Worm (Caenorhabditis elegans) whole organism, L3 larva: ENCODE results near the gene lgc-46.

Source experiments
- R02D3.7 ChIP-seq: fragments of 150-350 bp; optimal IDR thresholded peaks from 2 replicates; lab custom pipeline; 2014; ENCODE audit warnings: missing biosample characterization, missing genetic modification characterization
- ZK546.5 ChIP-seq: sonication (generic microtip); optimal IDR thresholded peaks from 2 replicates; lab custom pipeline; 2017; ENCODE audit warnings: missing biosample characterization, missing genetic modification characterization
- aly-2 ChIP-seq: fragments of 150-350 bp; optimal IDR thresholded peaks from 2 replicates; lab custom pipeline; 2014; ENCODE audit warnings: missing biosample characterization, missing genetic modification characterization
- ama-1 ChIP-seq: fragments of 150-350 bp; optimal IDR thresholded peaks from 2 replicates; lab custom pipeline; 2018
- ceh-16 ChIP-seq: sonication (generic microtip); optimal IDR thresholded peaks from 2 replicates; lab custom pipeline; 2017; ENCODE audit warnings: missing biosample characterization, missing genetic modification characterization
- ceh-28 ChIP-seq: fragments of 150-350 bp; optimal IDR thresholded peaks from 2 replicates; lab custom pipeline; 2014; ENCODE audit warnings: missing biosample characterization, missing genetic modification reagents, missing genetic modification characterization
- ceh-82 ChIP-seq: fragments of 150-350 bp; optimal IDR thresholded peaks from 2 replicates; lab custom pipeline; 2014; ENCODE audit warnings: missing biosample characterization, missing genetic modification characterization
- daf-12 ChIP-seq: fragments of 150-350 bp; optimal IDR thresholded peaks from 2 replicates; lab custom pipeline; 2014; ENCODE audit warnings: missing biosample characterization, missing genetic modification reagents, missing genetic modification characterization
- egl-27 ChIP-seq: sonication (generic microtip); optimal IDR thresholded peaks from 4 replicates; lab custom pipeline; 2017; ENCODE audit warnings: missing biosample characterization, missing genetic modification reagents, missing genetic modification characterization
- egl-5 ChIP-seq: fragments of 150-350 bp; optimal IDR thresholded peaks from 2 replicates; lab custom pipeline; 2017; ENCODE audit warnings: missing biosample characterization, missing genetic modification reagents, missing genetic modification characterization, inconsistent platforms
- elt-1 ChIP-seq: fragments of 150-350 bp; optimal IDR thresholded peaks from 2 replicates; lab custom pipeline; 2014; ENCODE audit warnings: missing biosample characterization, missing genetic modification characterization
- elt-2 ChIP-seq: sonication (generic microtip); optimal IDR thresholded peaks from 2 replicates; lab custom pipeline; 2016; ENCODE audit warnings: missing genetic modification reagents, mild to moderate bottlenecking, missing genetic modification characterization, missing compliant biosample characterization
- elt-3 ChIP-seq, 3 experiments: fragments of 150-350 bp in 1 of 3; sonication (generic microtip) in 2 of 3; optimal IDR thresholded peaks; 2 replicates in 2 of 3; 4 replicates in 1 of 3; lab custom pipeline; 2014 to 2017; ENCODE audit warnings: missing biosample characterization in 3 of 3, missing genetic modification characterization in 3 of 3
- eor-1 ChIP-seq, 2 experiments: fragments of 150-350 bp; optimal IDR thresholded peaks; 2 replicates each; lab custom pipeline; 2014 to 2018; ENCODE audit warnings: missing biosample characterization in 2 of 2, missing genetic modification characterization in 2 of 2
- fkh-10 ChIP-seq: sonication (generic microtip); optimal IDR thresholded peaks from 2 replicates; lab custom pipeline; 2017; ENCODE audit warnings: missing biosample characterization, missing genetic modification reagents, missing genetic modification characterization
- fkh-2 ChIP-seq: fragments of 150-350 bp; optimal IDR thresholded peaks from 2 replicates; lab custom pipeline; 2014; ENCODE audit warnings: missing biosample characterization, missing genetic modification reagents, missing genetic modification characterization
- fos-1 ChIP-seq: fragments of 150-350 bp; optimal IDR thresholded peaks from 2 replicates; lab custom pipeline; 2014; ENCODE audit warnings: missing biosample characterization, missing genetic modification characterization
- hmg-11 ChIP-seq: sonication (generic microtip); optimal IDR thresholded peaks from 2 replicates; lab custom pipeline; 2016; ENCODE audit warnings: missing genetic modification characterization, missing compliant biosample characterization
- jun-1 ChIP-seq: fragments of 150-350 bp; optimal IDR thresholded peaks from 2 replicates; lab custom pipeline; 2014; ENCODE audit warnings: missing biosample characterization, missing genetic modification reagents, missing genetic modification characterization
- lin-15B ChIP-seq: fragments of 150-350 bp; optimal IDR thresholded peaks from 2 replicates; lab custom pipeline; 2014; ENCODE audit warnings: missing biosample characterization, missing genetic modification characterization
- lin-39 ChIP-seq: fragments of 150-350 bp; optimal IDR thresholded peaks from 2 replicates; lab custom pipeline; 2018; ENCODE audit warnings: missing biosample characterization, missing genetic modification reagents, missing genetic modification characterization
- lsy-12 ChIP-seq: sonication (generic microtip); optimal IDR thresholded peaks from 2 replicates; lab custom pipeline; 2016; ENCODE audit warnings: mild to moderate bottlenecking, missing genetic modification characterization, missing compliant biosample characterization
- nfya-1 ChIP-seq: sonication (generic microtip); optimal IDR thresholded peaks from 2 replicates; lab custom pipeline; 2017; ENCODE audit warnings: missing genetic modification characterization, mild to moderate bottlenecking, missing compliant biosample characterization, antibody characterized with exemption, moderate library complexity; ENCODE audit not compliant: insufficient read depth
- nhr-11 ChIP-seq: fragments of 150-350 bp; optimal IDR thresholded peaks from 2 replicates; lab custom pipeline; 2014; ENCODE audit warnings: missing biosample characterization, missing genetic modification characterization
- nhr-23 ChIP-seq: fragments of 150-350 bp; optimal IDR thresholded peaks from 2 replicates; lab custom pipeline; 2014; ENCODE audit warnings: missing biosample characterization, missing genetic modification reagents, missing genetic modification characterization
- nhr-237 ChIP-seq: fragments of 150-350 bp; optimal IDR thresholded peaks from 2 replicates; lab custom pipeline; 2014; ENCODE audit warnings: missing biosample characterization, missing genetic modification characterization
- nhr-25 ChIP-seq: sonication (generic microtip); optimal IDR thresholded peaks from 2 replicates; lab custom pipeline; 2017; ENCODE audit warnings: missing biosample characterization, missing genetic modification characterization
- nhr-28 ChIP-seq: fragments of 150-350 bp; optimal IDR thresholded peaks from 2 replicates; lab custom pipeline; 2014; ENCODE audit warnings: missing biosample characterization, missing genetic modification characterization
- nhr-43 ChIP-seq: sonication (generic microtip); optimal IDR thresholded peaks from 2 replicates; lab custom pipeline; 2016; ENCODE audit warnings: mild to moderate bottlenecking, missing genetic modification characterization, missing compliant biosample characterization; ENCODE audit not compliant: poor library complexity, severe bottlenecking
- nhr-76 ChIP-seq: fragments of 150-350 bp; sonication (generic microtip); optimal IDR thresholded peaks from 5 replicates; lab custom pipeline; 2014; ENCODE audit warnings: missing biosample characterization, missing genetic modification characterization
- nhr-77 ChIP-seq: fragments of 150-350 bp; optimal IDR thresholded peaks from 2 replicates; lab custom pipeline; 2014; ENCODE audit warnings: missing biosample characterization, missing genetic modification characterization
- pha-4 ChIP-seq: fragments of 150-350 bp; optimal IDR thresholded peaks from 2 replicates; lab custom pipeline; 2014; ENCODE audit warnings: missing biosample characterization, missing genetic modification reagents, missing genetic modification characterization
- pqm-1 ChIP-seq: fragments of 150-350 bp; optimal IDR thresholded peaks from 2 replicates; lab custom pipeline; 2017; ENCODE audit warnings: missing biosample characterization, missing genetic modification characterization, inconsistent platforms
- sea-2 ChIP-seq: fragments of 150-350 bp; sonication (generic microtip); optimal IDR thresholded peaks from 4 replicates; lab custom pipeline; 2014; ENCODE audit warnings: missing biosample characterization, missing genetic modification reagents, missing genetic modification characterization
- skn-1 ChIP-seq: fragments of 150-350 bp; optimal IDR thresholded peaks from 2 replicates; lab custom pipeline; 2014; ENCODE audit warnings: missing biosample characterization, missing genetic modification characterization
- snpc-4 ChIP-seq: fragments of 150-350 bp; optimal IDR thresholded peaks from 2 replicates; lab custom pipeline; 2014; ENCODE audit warnings: missing biosample characterization, missing genetic modification characterization
- tbx-2 ChIP-seq: sonication (generic microtip); optimal IDR thresholded peaks from 2 replicates; lab custom pipeline; 2016; ENCODE audit warnings: mild to moderate bottlenecking, missing genetic modification characterization, missing compliant biosample characterization
- unc-39 ChIP-seq: sonication (generic microtip); optimal IDR thresholded peaks from 4 replicates; lab custom pipeline; 2017; ENCODE audit warnings: missing biosample characterization, missing genetic modification characterization
- zag-1 ChIP-seq: fragments of 150-350 bp; optimal IDR thresholded peaks from 2 replicates; lab custom pipeline; 2014; ENCODE audit warnings: missing biosample characterization, missing genetic modification characterization
- ztf-11 ChIP-seq: fragments of 150-350 bp; optimal IDR thresholded peaks from 2 replicates; lab custom pipeline; 2014; ENCODE audit warnings: missing biosample characterization, missing genetic modification characterization
- ztf-4 ChIP-seq: fragments of 150-350 bp; optimal IDR thresholded peaks from 2 replicates; lab custom pipeline; 2014; ENCODE audit warnings: missing biosample characterization, missing genetic modification characterization

lgc-46 gene

DNA sequence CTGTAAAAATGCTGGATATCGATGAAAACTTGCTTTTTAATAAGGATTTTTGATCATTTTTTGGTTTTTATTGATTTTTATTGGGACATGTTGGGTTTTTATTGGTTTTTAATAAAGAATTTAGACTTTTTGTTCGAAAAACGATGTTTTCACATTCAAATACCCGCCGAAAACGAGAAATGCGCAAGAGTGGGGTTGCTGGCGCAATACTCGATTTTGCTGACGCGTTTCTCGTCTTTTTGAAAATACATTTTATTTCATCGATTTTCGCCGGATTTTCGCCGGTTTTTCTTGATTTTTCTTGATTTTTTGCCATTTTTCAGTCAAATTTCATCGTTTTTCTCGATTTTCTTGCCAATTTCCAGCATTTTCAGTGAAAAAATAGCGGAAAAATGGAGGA, 7.0 kb upstream of the lgc-46 start, which contains the start of gene smr-1:
Gene smr-1, plus strand, starts transcription at position 375 of the 400 bp plus-strand sequence.
- TF ChIP-seq egl-27: peak; percentile 59
- no peak for TF ChIP-seq nhr-237 (tag; lab: Kevin White, UChicago)
- TF ChIP-seq lin-39 (tag; lab: Kevin White, UChicago): peak; percentile 22
- no peak for TF ChIP-seq fkh-10
- no peak for TF ChIP-seq elt-3 (tag; optimal IDR thresholded peaks at IDR 0.05; lab: Kevin White, UChicago)
- peak; percentile 57 for TF ChIP-seq aly-2 (tag; lab: Kevin White, UChicago)
- peak; percentile 25 for TF ChIP-seq nhr-11
- TF ChIP-seq nhr-25 (tag; lab: Kevin White, UChicago): peak; percentile 63
- TF ChIP-seq unc-39 (tag; lab: Kevin White, UChicago): no peak
- TF ChIP-seq nhr-23: peak; percentile 75
- peak; percentile 4 for TF ChIP-seq ceh-16 (tag; lab: Kevin White, UChicago)
- peak; percentile 78 for TF ChIP-seq tbx-2 (tag; lab: Kevin White, UChicago)
- TF ChIP-seq elt-1 (tag; lab: Kevin White, UChicago): peak; percentile 8
- peak; percentile 84 for TF ChIP-seq nfya-1 (tag; lab: Kevin White, UChicago)
- peak; percentile 67 for TF ChIP-seq ceh-82 (tag; lab: Kevin White, UChicago)
- TF ChIP-seq snpc-4 (tag; lab: Kevin White, UChicago): peak; percentile 60
- TF ChIP-seq pha-4: peak; percentile 91
- TF ChIP-seq elt-2 (tag; lab: Kevin White, UChicago): peak; percentile 49
- TF ChIP-seq nhr-77 (tag; lab: Kevin White, UChicago): no peak
- TF ChIP-seq ztf-11 (tag; lab: Kevin White, UChicago): no peak
- peak; percentile 26 for TF ChIP-seq ama-1
- no peak for TF ChIP-seq sea-2 (GFP tag; lab: Kevin White, UChicago)
- peak; percentile 57 for TF ChIP-seq hmg-11
- TF ChIP-seq ceh-28: peak; percentile 76
- TF ChIP-seq R02D3.7: peak; percentile 67
- no peak for TF ChIP-seq nhr-43 (tag; lab: Kevin White, UChicago)
- no peak for TF ChIP-seq eor-1 (tag; optimal IDR thresholded peaks at IDR 0.05; lab: Kevin White, UChicago)
- peak; percentile 77 for TF ChIP-seq lsy-12 (tag; lab: Kevin White, UChicago)
- peak; percentile 84 for TF ChIP-seq jun-1 (tag; lab: Kevin White, UChicago)
- TF ChIP-seq lin-15B: peak; percentile 86
- TF ChIP-seq egl-5 (tag; lab: Kevin White, UChicago): peak; percentile 28
- TF ChIP-seq skn-1 (tag; lab: Kevin White, UChicago): peak; percentile 41

DNA sequence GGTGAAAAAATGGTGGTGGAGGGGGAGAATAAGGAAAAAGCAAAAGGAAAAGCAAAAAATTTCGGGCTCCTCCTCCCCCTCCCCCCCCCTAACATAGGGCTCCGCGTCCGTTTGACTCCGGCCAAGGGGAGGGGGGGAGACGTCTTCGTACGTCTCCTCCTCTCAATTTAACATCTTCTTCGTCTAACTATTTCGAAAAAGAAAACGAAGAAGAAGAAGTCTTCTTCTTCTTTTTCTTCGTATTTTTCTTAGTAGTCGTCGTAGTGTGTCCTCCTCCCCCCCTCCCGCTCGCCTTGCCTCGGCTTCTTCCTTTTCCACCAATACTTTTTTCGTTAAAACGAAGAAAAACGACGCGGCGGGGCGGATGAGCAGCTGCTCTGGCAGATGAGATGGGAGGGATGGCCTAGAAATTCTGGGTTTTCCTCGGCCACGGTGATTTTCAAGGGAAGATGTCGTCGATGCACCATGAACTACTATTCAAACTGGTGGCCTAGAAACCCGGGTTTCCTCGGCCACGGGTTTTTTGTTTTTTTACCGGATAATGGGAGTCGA, 1.1 kb upstream of the lgc-46 start:
- TF ChIP-seq ceh-28 (no peak), elt-2 (tag; lab: Kevin White, UChicago) (no peak), ztf-11 (tag; lab: Kevin White, UChicago) (no peak), pqm-1 (tag; lab: Kevin White, UChicago) (no peak), ceh-16 (tag; lab: Kevin White, UChicago) (no peak), eor-1 (tag; optimal IDR thresholded peaks at IDR 0.05; lab: Kevin White, UChicago) (no peak), nhr-76 (tag; lab: Kevin White, UChicago) (no peak), nhr-23 (no peak), ZK546.5 (tag; lab: Kevin White, UChicago) (no peak), fkh-10 (no peak), nhr-43 (tag; lab: Kevin White, UChicago) (no peak), daf-12 (no peak), nhr-237 (tag; lab: Kevin White, UChicago) (no peak), hmg-11 (peak; percentile 36), egl-27 (no peak), snpc-4 (tag; lab: Kevin White, UChicago) (no peak), nfya-1 (tag; lab: Kevin White, UChicago) (peak; percentile 38), fkh-2 (tag; lab: Kevin White, UChicago) (no peak), jun-1 (tag; lab: Kevin White, UChicago) (no peak), nhr-28 (tag; lab: Kevin White, UChicago) (no peak), lin-39 (tag; lab: Kevin White, UChicago) (peak; percentile 35)
- TF ChIP-seq, all 47 proteins: peak for 3

DNA sequence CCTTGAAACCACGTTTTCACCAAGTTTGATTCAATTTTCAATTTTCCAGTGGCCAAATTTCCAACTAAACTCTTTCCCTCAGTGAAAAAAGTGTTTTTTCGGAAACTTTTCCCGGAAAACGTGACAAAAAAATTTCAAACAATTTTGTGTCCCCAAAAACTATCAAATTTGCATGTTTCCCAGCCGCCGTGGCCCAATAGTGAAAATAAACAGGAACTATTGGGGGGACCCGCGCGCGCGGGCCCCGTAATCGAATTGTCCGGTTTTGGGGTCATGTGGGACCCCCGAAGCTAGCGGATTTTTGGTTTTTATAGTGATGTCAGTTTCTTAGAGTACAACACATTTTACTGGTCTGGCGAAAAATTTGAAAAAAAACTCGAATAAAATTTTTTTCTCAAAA, 4.3 kb downstream of the lgc-46 start:
- no peak for TF ChIP-seq pha-4
- no peak for TF ChIP-seq nhr-77 (tag; lab: Kevin White, UChicago)
- TF ChIP-seq ztf-4 (tag; lab: Kevin White, UChicago): no peak
- no peak for TF ChIP-seq nhr-23
- no peak for TF ChIP-seq ztf-11 (tag; lab: Kevin White, UChicago)
- no peak for TF ChIP-seq ceh-28
- no peak for TF ChIP-seq jun-1 (tag; lab: Kevin White, UChicago)
- TF ChIP-seq lin-39 (tag; lab: Kevin White, UChicago): no peak
- TF ChIP-seq nhr-43 (tag; lab: Kevin White, UChicago): no peak
- TF ChIP-seq ceh-82 (tag; lab: Kevin White, UChicago): no peak
- no peak for TF ChIP-seq nhr-76 (tag; lab: Kevin White, UChicago)
- no peak for TF ChIP-seq ZK546.5 (tag; lab: Kevin White, UChicago)
- TF ChIP-seq zag-1 (tag; lab: Kevin White, UChicago): no peak
- TF ChIP-seq nhr-237 (tag; lab: Kevin White, UChicago): no peak
- no peak for TF ChIP-seq fos-1 (tag; lab: Kevin White, UChicago)
- TF ChIP-seq elt-2 (tag; lab: Kevin White, UChicago): no peak
- TF ChIP-seq daf-12: no peak
- TF ChIP-seq, all 47 proteins: peak for 0
